Worm (Caenorhabditis elegans) whole organism, midembryonic: ENCODE data around the gene nep-2.

Experiments
- T22C8.4 ChIP-seq: fragments of 200-800 bp; sonication (Bioruptor generic); IDR thresholded peaks from 2 replicates; pipeline ENCODE4 v1.3.6; 2022; ENCODE audit warnings: missing genetic modification characterization, missing compliant biosample characterization
- cog-1 ChIP-seq: sonication (generic microtip); optimal IDR thresholded peaks from 2 replicates; lab custom pipeline; 2016; ENCODE audit warnings: missing genetic modification characterization, missing compliant biosample characterization
- flt-1 ChIP-seq: fragments of 200-800 bp; sonication (Bioruptor generic); IDR thresholded peaks from 2 replicates; pipeline ENCODE4 v1.3.6; 2022; ENCODE audit warnings: missing genetic modification characterization, missing compliant biosample characterization
- klf-2 ChIP-seq: fragments of 200-800 bp; sonication (Bioruptor generic); conservative IDR thresholded peaks from 2 replicates; pipeline ENCODE4 v1.3.6; 2022; ENCODE audit warnings: missing genetic modification reagents, missing genetic modification characterization, missing compliant biosample characterization
- med-1 ChIP-seq: sonication (generic microtip); optimal IDR thresholded peaks from 2 replicates; lab custom pipeline; 2017; ENCODE audit warnings: missing genetic modification characterization, mild to moderate bottlenecking, missing compliant biosample characterization, antibody characterized with exemption, missing genetic modification reagents; ENCODE audit not compliant: insufficient read depth
- ref-1 ChIP-seq: fragments of 200-800 bp; sonication (Bioruptor generic); conservative IDR thresholded peaks from 2 replicates; pipeline ENCODE4 v1.3.6; 2022; ENCODE audit warnings: missing genetic modification reagents, missing genetic modification characterization, missing compliant biosample characterization
- tab-1 ChIP-seq: fragments of 200-800 bp; sonication (Bioruptor generic); IDR thresholded peaks from 2 replicates; pipeline ENCODE4 v1.3.6; 2022; ENCODE audit warnings: missing genetic modification characterization, missing compliant biosample characterization
- ztf-23 ChIP-seq: fragments of 200-800 bp; sonication (Bioruptor generic); IDR thresholded peaks from 2 replicates; pipeline ENCODE4 v1.3.6; 2022; ENCODE audit warnings: missing genetic modification reagents, missing genetic modification characterization, missing compliant biosample characterization
- ztf-29 ChIP-seq: fragments of 200-800 bp; sonication (Bioruptor generic); IDR thresholded peaks from 2 replicates; pipeline ENCODE4 v1.3.6; 2022; ENCODE audit warnings: missing genetic modification reagents, missing genetic modification characterization, missing compliant biosample characterization

nep-2 gene

ce11 chrII:2741405-2741804, 15.9 kb upstream of the nep-2 start:
- no peak for TF ChIP-seq T22C8.4 (GFP tag; lab: Robert Waterston, UW)
- no peak for TF ChIP-seq ztf-23 (GFP tag; lab: Robert Waterston, UW)
- TF ChIP-seq flt-1, result no peak
- TF ChIP-seq tab-1 (GFP tag; lab: Robert Waterston, UW), result no peak
- TF ChIP-seq ztf-29, result no peak
- no peak for TF ChIP-seq ref-1 (GFP tag; lab: Robert Waterston, UW)
- no peak for TF ChIP-seq klf-2
- TF ChIP-seq med-1 (GFP tag; lab: Kevin White, UChicago), result no peak
- no peak for TF ChIP-seq cog-1

ce11 chrII:2739619-2740018, 14.1 kb upstream of the nep-2 start, which contains the start of gene T05A8.6:
Gene T05A8.6 (minus strand): TSS chrII:2739719.
- TF ChIP-seq ref-1 (GFP tag; lab: Robert Waterston, UW) (no peak), klf-2 (no peak), ztf-23 (GFP tag; lab: Robert Waterston, UW) (no peak), med-1 (GFP tag; lab: Kevin White, UChicago) (no peak), T22C8.4 (GFP tag; lab: Robert Waterston, UW) (no peak), flt-1 (no peak), tab-1 (GFP tag; lab: Robert Waterston, UW) (no peak), ztf-29 (no peak)

- TF ChIP-seq ztf-29, result no peak
- TF ChIP-seq klf-2, result no peak
- 0 out of 2 replicates have a peak, but pooled peaks have one; percentile 16 for TF ChIP-seq tab-1 (GFP tag; lab: Robert Waterston, UW)
- no peak for TF ChIP-seq cog-1
- TF ChIP-seq flt-1, result no peak
Measured at ce11 chrII:2736938-2737337, 11.4 kb upstream of the nep-2 start.

- TF ChIP-seq ztf-23 (GFP tag; lab: Robert Waterston, UW), result no peak
- TF ChIP-seq ref-1 (GFP tag; lab: Robert Waterston, UW), result no peak
- no peak for TF ChIP-seq T22C8.4 (GFP tag; lab: Robert Waterston, UW)
- no peak for TF ChIP-seq flt-1
- no peak for TF ChIP-seq ztf-29
Measured at ce11 chrII:2736156-2736728, 10.7 kb upstream of the nep-2 start, which contains the start of gene T05A8.8. Gene T05A8.8 (plus strand): TSS chrII:2736678.

ce11 chrII:2735644-2736043, 10.1 kb upstream of the nep-2 start:
- TF ChIP-seq flt-1 (no peak), ztf-29 (no peak), klf-2 (no peak), T22C8.4 (GFP tag; lab: Robert Waterston, UW) (no peak), tab-1 (GFP tag; lab: Robert Waterston, UW) (no peak), med-1 (GFP tag; lab: Kevin White, UChicago) (no peak), ztf-23 (GFP tag; lab: Robert Waterston, UW) (no peak), cog-1 (no peak), ref-1 (GFP tag; lab: Robert Waterston, UW) (no peak)

- TF ChIP-seq ref-1 (GFP tag; lab: Robert Waterston, UW) (no peak), ztf-23 (GFP tag; lab: Robert Waterston, UW) (no peak), med-1 (GFP tag; lab: Kevin White, UChicago) (no peak), ztf-29 (no peak), flt-1 (no peak), T22C8.4 (GFP tag; lab: Robert Waterston, UW) (no peak), klf-2 (no peak), cog-1 (no peak)
Measured at ce11 chrII:2735192-2735591, 9.6 kb upstream of the nep-2 start, which contains the start of gene wdr-31. Gene wdr-31 (minus strand): TSS chrII:2735292.

ce11 chrII:2734735-2735134, 9.2 kb upstream of the nep-2 start:
- no peak for TF ChIP-seq med-1 (GFP tag; lab: Kevin White, UChicago)
- TF ChIP-seq flt-1, result no peak
- no peak for TF ChIP-seq ref-1 (GFP tag; lab: Robert Waterston, UW)

ce11 chrII:2734266-2734665, 8.7 kb upstream of the nep-2 start:
- TF ChIP-seq ztf-29 (no peak), flt-1 (no peak), klf-2 (no peak), ztf-23 (GFP tag; lab: Robert Waterston, UW) (no peak), med-1 (GFP tag; lab: Kevin White, UChicago) (no peak), ref-1 (GFP tag; lab: Robert Waterston, UW) (no peak)

ce11 chrII:2730647-2731046, 5.1 kb upstream of the nep-2 start:
- TF ChIP-seq flt-1 (no peak), ztf-23 (GFP tag; lab: Robert Waterston, UW) (no peak), med-1 (GFP tag; lab: Kevin White, UChicago) (no peak), ref-1 (GFP tag; lab: Robert Waterston, UW) (no peak), T22C8.4 (GFP tag; lab: Robert Waterston, UW) (no peak), klf-2 (no peak), ztf-29 (no peak), tab-1 (GFP tag; lab: Robert Waterston, UW) (no peak), cog-1 (no peak)

ce11 chrII:2726774-2727173, 1.2 kb upstream of the nep-2 start:
- TF ChIP-seq flt-1 (no peak), cog-1 (no peak), ztf-23 (GFP tag; lab: Robert Waterston, UW) (no peak), med-1 (GFP tag; lab: Kevin White, UChicago) (no peak), ztf-29 (no peak), ref-1 (GFP tag; lab: Robert Waterston, UW) (no peak), tab-1 (GFP tag; lab: Robert Waterston, UW) (no peak), T22C8.4 (GFP tag; lab: Robert Waterston, UW) (no peak), klf-2 (no peak)

- TF ChIP-seq ztf-23 (GFP tag; lab: Robert Waterston, UW) (no peak), klf-2 (no peak), flt-1 (no peak), ztf-29 (no peak), tab-1 (GFP tag; lab: Robert Waterston, UW) (no peak), med-1 (GFP tag; lab: Kevin White, UChicago) (no peak), cog-1 (no peak), ref-1 (GFP tag; lab: Robert Waterston, UW) (no peak), T22C8.4 (GFP tag; lab: Robert Waterston, UW) (no peak)
Measured at ce11 chrII:2721992-2722391, 3.6 kb downstream of the nep-2 start.
